Fruit fly (Drosophila melanogaster) whole organism, embryonic: ENCODE measurements around the gene CG12594.

Experiments
- B-H2 ChIP-seq: fragments of 200-800 bp; sonication (Bioruptor generic); optimal IDR thresholded peaks from 2 replicates; lab custom pipeline; 2018; ENCODE audit warnings: missing biosample characterization, mild to moderate bottlenecking, missing genetic modification characterization
- Bdp1 ChIP-seq: fragments of 200-800 bp; sonication (Bioruptor generic); optimal IDR thresholded peaks from 3 replicates; lab custom pipeline; 2016; ENCODE audit warnings: missing biosample characterization, missing genetic modification characterization
- BtbVII ChIP-seq: fragments of 200-800 bp; sonication (Bioruptor generic); optimal IDR thresholded peaks from 3 replicates; lab custom pipeline; 2017; ENCODE audit warnings: missing biosample characterization, mild to moderate bottlenecking, missing genetic modification characterization
- CG10321 ChIP-seq: fragments of 200-800 bp; sonication (Bioruptor generic); IDR thresholded peaks from 2 replicates; pipeline ENCODE4 v1.3.6; 2022; ENCODE audit warnings: missing biosample characterization, missing genetic modification characterization
- CG11093 ChIP-seq: fragments of 200-800 bp; sonication (Bioruptor generic); IDR thresholded peaks from 3 replicates; pipeline ENCODE4 v1.3.6; 2022; ENCODE audit warnings: missing biosample characterization, missing genetic modification characterization
- CG1233 ChIP-seq: fragments of 200-800 bp; sonication (Bioruptor generic); optimal IDR thresholded peaks from 4 replicates; lab custom pipeline; 2018; ENCODE audit warnings: missing biosample characterization, mild to moderate bottlenecking, missing genetic modification characterization
- CG12391 ChIP-seq: fragments of 200-800 bp; sonication (Bioruptor generic); optimal IDR thresholded peaks from 3 replicates; lab custom pipeline; 2018; ENCODE audit warnings: missing biosample characterization, mild to moderate bottlenecking, missing genetic modification characterization, moderate library complexity
- CG12659 ChIP-seq: fragments of 200-800 bp; sonication (Bioruptor generic); optimal IDR thresholded peaks from 3 replicates; lab custom pipeline; 2017; ENCODE audit warnings: mild to moderate bottlenecking, missing biosample characterization, missing genetic modification reagents, missing genetic modification characterization
- CG15479 ChIP-seq: fragments of 200-800 bp; sonication (Bioruptor generic); optimal IDR thresholded peaks from 3 replicates; lab custom pipeline; 2019; ENCODE audit warnings: missing biosample characterization, mild to moderate bottlenecking, missing genetic modification characterization, moderate library complexity
- CG1602 ChIP-seq: fragments of 200-800 bp; sonication (Bioruptor generic); optimal IDR thresholded peaks from 3 replicates; lab custom pipeline; 2016; ENCODE audit warnings: missing biosample characterization, missing genetic modification characterization
- CG18764 ChIP-seq: fragments of 200-800 bp; sonication (Bioruptor generic); optimal IDR thresholded peaks from 3 replicates; lab custom pipeline; 2016; ENCODE audit warnings: missing biosample characterization, missing genetic modification characterization
- CG2120 ChIP-seq: fragments of 200-800 bp; sonication (Bioruptor generic); optimal IDR thresholded peaks from 3 replicates; lab custom pipeline; 2016; ENCODE audit warnings: missing biosample characterization, missing genetic modification characterization
- CG31365 ChIP-seq: fragments of 200-800 bp; sonication (Bioruptor generic); optimal IDR thresholded peaks from 2 replicates; lab custom pipeline; 2018; ENCODE audit warnings: missing biosample characterization, mild to moderate bottlenecking, missing genetic modification characterization
- CG31388 ChIP-seq: fragments of 200-800 bp; sonication (Bioruptor generic); optimal IDR thresholded peaks from 2 replicates; lab custom pipeline; 2016; ENCODE audit warnings: missing biosample characterization, missing genetic modification characterization
- CG43689 ChIP-seq: fragments of 200-800 bp; sonication (Bioruptor generic); IDR thresholded peaks from 2 replicates; pipeline ENCODE4 v1.3.6; 2022; ENCODE audit warnings: missing biosample characterization, missing genetic modification characterization
- CG4424 ChIP-seq: fragments of 200-800 bp; sonication (Bioruptor generic); optimal IDR thresholded peaks from 3 replicates; lab custom pipeline; 2016; ENCODE audit warnings: missing biosample characterization, missing genetic modification characterization
- CG4820 ChIP-seq: fragments of 200-800 bp; sonication (Bioruptor generic); optimal IDR thresholded peaks from 3 replicates; lab custom pipeline; 2016; ENCODE audit warnings: missing biosample characterization, missing genetic modification characterization
- CG6689 ChIP-seq: fragments of 200-800 bp; sonication (Bioruptor generic); IDR thresholded peaks from 2 replicates; pipeline ENCODE4 v1.3.6; 2022; ENCODE audit warnings: missing biosample characterization, missing genetic modification characterization
- CG8290 ChIP-seq, 3 experiments: fragments of 200-800 bp; sonication (Bioruptor generic); optimal IDR thresholded peaks; 2 replicates each; lab custom pipeline; 2016 to 2019; ENCODE audit warnings: missing biosample characterization in 3 of 3, missing genetic modification characterization in 3 of 3, mild to moderate bottlenecking in 2 of 3, moderate library complexity in 1 of 3
- CG8478 ChIP-seq: fragments of >200 bp; optimal IDR thresholded peaks from 2 replicates; lab custom pipeline; 2018
- CoRest ChIP-seq: fragments of 200-800 bp; sonication (Bioruptor generic); optimal IDR thresholded peaks from 3 replicates; lab custom pipeline; 2018; ENCODE audit warnings: missing biosample characterization, mild to moderate bottlenecking, missing genetic modification characterization, moderate library complexity
- Eip74EF ChIP-seq, 2 experiments: fragments of 200-800 bp in 1 of 2; fragments of >200 bp in 1 of 2; sonication (Bioruptor generic) in 1 of 2; optimal IDR thresholded peaks; 2 replicates each; lab custom pipeline; 2017 to 2019; ENCODE audit warnings: missing biosample characterization in 2 of 2, missing genetic modification characterization in 2 of 2, mild to moderate bottlenecking in 1 of 2, moderate library complexity in 1 of 2
- Ets97D ChIP-seq: fragments of 200-800 bp; sonication (Bioruptor generic); optimal IDR thresholded peaks from 3 replicates; lab custom pipeline; 2016; ENCODE audit warnings: missing biosample characterization, missing genetic modification characterization
- H2.0 ChIP-seq: fragments of 200-800 bp; sonication (Bioruptor generic); IDR thresholded peaks from 2 replicates; pipeline ENCODE4 v1.3.6; 2022; ENCODE audit warnings: missing biosample characterization, missing genetic modification characterization
- Jarid2 ChIP-seq: fragments of 200-800 bp; sonication (Bioruptor generic); optimal IDR thresholded peaks from 3 replicates; lab custom pipeline; 2017; ENCODE audit warnings: mild to moderate bottlenecking, missing biosample characterization, missing genetic modification reagents, missing genetic modification characterization
- Lhr ChIP-seq: fragments of 200-800 bp; sonication (Bioruptor generic); optimal IDR thresholded peaks from 3 replicates; lab custom pipeline; 2017; ENCODE audit warnings: mild to moderate bottlenecking, missing biosample characterization, missing genetic modification reagents, missing genetic modification characterization
- Mrtf ChIP-seq: fragments of 200-800 bp; sonication (Bioruptor generic); IDR thresholded peaks from 3 replicates; pipeline ENCODE4 v1.3.6; 2022; ENCODE audit warnings: missing biosample characterization, missing genetic modification characterization
- Spps ChIP-seq: fragments of 200-800 bp; sonication (Bioruptor generic); optimal IDR thresholded peaks from 2 replicates; lab custom pipeline; 2018; ENCODE audit warnings: missing biosample characterization, mild to moderate bottlenecking, missing genetic modification characterization
- Tbp ChIP-seq: fragments of >200 bp; optimal IDR thresholded peaks from 2 replicates; lab custom pipeline; 2018; ENCODE audit warnings: missing biosample characterization, missing genetic modification characterization
- Vsx1 ChIP-seq: fragments of 200-800 bp; sonication (Bioruptor generic); optimal IDR thresholded peaks from 2 replicates; lab custom pipeline; 2017; ENCODE audit warnings: missing biosample characterization, mild to moderate bottlenecking, missing genetic modification characterization, missing genetic modification reagents
- caup ChIP-seq: fragments of 200-800 bp; sonication (Bioruptor generic); optimal IDR thresholded peaks from 3 replicates; lab custom pipeline; 2017; ENCODE audit warnings: missing biosample characterization, mild to moderate bottlenecking, missing genetic modification characterization, moderate library complexity; ENCODE audit not compliant: severe bottlenecking
- dmrt11E ChIP-seq: fragments of 200-800 bp; sonication (Bioruptor generic); optimal IDR thresholded peaks from 3 replicates; lab custom pipeline; 2018; ENCODE audit warnings: missing biosample characterization, mild to moderate bottlenecking, missing genetic modification characterization, moderate library complexity
- ems ChIP-seq: fragments of 200-800 bp; sonication (Bioruptor generic); optimal IDR thresholded peaks from 3 replicates; lab custom pipeline; 2016; ENCODE audit warnings: missing biosample characterization, missing genetic modification characterization
- gfzf ChIP-seq: fragments of 200-800 bp; sonication (Bioruptor generic); optimal IDR thresholded peaks from 2 replicates; lab custom pipeline; 2016; ENCODE audit warnings: missing biosample characterization, mild to moderate bottlenecking, missing genetic modification characterization, moderate library complexity
- grau ChIP-seq: fragments of 200-800 bp; optimal IDR thresholded peaks from 3 replicates; lab custom pipeline; 2019; ENCODE audit warnings: missing biosample characterization, mild to moderate bottlenecking, missing genetic modification characterization, moderate library complexity
- h ChIP-seq: fragments of >200 bp; optimal IDR thresholded peaks from 2 replicates; lab custom pipeline; 2017
- hbn ChIP-seq: fragments of 200-800 bp; sonication (Bioruptor generic); IDR thresholded peaks from 2 replicates; pipeline ENCODE4 v1.3.6; 2022; ENCODE audit warnings: missing biosample characterization, missing genetic modification characterization; ENCODE audit not compliant: partially characterized antibody
- hkb ChIP-seq, 2 experiments: fragments of 200-800 bp in 1 of 2; fragments of >200 bp in 1 of 2; sonication (Bioruptor generic) in 1 of 2; IDR thresholded peaks in 1 of 2; optimal IDR thresholded peaks in 1 of 2; 2 replicates each; pipeline versions ENCODE4 v1.3.6 to Lab custom; 2017 to 2022; ENCODE audit warnings: missing biosample characterization in 1 of 2, missing genetic modification characterization in 1 of 2
- kah ChIP-seq: fragments of 200-800 bp; sonication (Bioruptor generic); optimal IDR thresholded peaks from 2 replicates; lab custom pipeline; 2018; ENCODE audit warnings: missing biosample characterization, mild to moderate bottlenecking, missing genetic modification characterization
- klu ChIP-seq: fragments of 200-800 bp; sonication (Bioruptor generic); IDR thresholded peaks from 2 replicates; pipeline ENCODE4 v1.3.6; 2022; ENCODE audit warnings: missing biosample characterization, missing genetic modification characterization
- lov ChIP-seq, 2 experiments: fragments of 200-800 bp in 1 of 2; fragments of >200 bp in 1 of 2; sonication (Bioruptor generic) in 1 of 2; IDR thresholded peaks in 1 of 2; optimal IDR thresholded peaks in 1 of 2; 2 replicates in 1 of 2; 3 replicates in 1 of 2; pipeline versions ENCODE4 v1.3.6 to Lab custom; 2017 to 2022; ENCODE audit warnings: missing biosample characterization in 1 of 2, missing genetic modification characterization in 1 of 2
- nau ChIP-seq: fragments of 200-800 bp; sonication (Bioruptor generic); optimal IDR thresholded peaks from 3 replicates; lab custom pipeline; 2017; ENCODE audit warnings: missing biosample characterization, mild to moderate bottlenecking, missing genetic modification characterization, missing genetic modification reagents
- nerfin-1 ChIP-seq: fragments of 200-800 bp; sonication (Bioruptor generic); optimal IDR thresholded peaks from 3 replicates; lab custom pipeline; 2019; ENCODE audit warnings: missing biosample characterization, mild to moderate bottlenecking, missing genetic modification characterization, moderate library complexity
- oc ChIP-seq: fragments of 200-800 bp; sonication (Bioruptor generic); optimal IDR thresholded peaks from 2 replicates; lab custom pipeline; 2018; ENCODE audit warnings: missing biosample characterization, mild to moderate bottlenecking, missing genetic modification characterization, moderate library complexity
- scrt ChIP-seq: fragments of 200-800 bp; sonication (Bioruptor generic); optimal IDR thresholded peaks from 2 replicates; lab custom pipeline; 2018; ENCODE audit warnings: missing biosample characterization, mild to moderate bottlenecking, missing genetic modification characterization, moderate library complexity
- sens ChIP-seq: fragments of 200-800 bp; sonication (Bioruptor generic); peaks from one replicate; lab custom pipeline; 2016; ENCODE audit warnings: missing biosample characterization, missing genetic modification characterization
- sqz ChIP-seq: fragments of 200-800 bp; sonication (Bioruptor generic); optimal IDR thresholded peaks from 3 replicates; lab custom pipeline; 2018; ENCODE audit warnings: missing biosample characterization, mild to moderate bottlenecking, missing genetic modification characterization
- tap ChIP-seq: fragments of 200-800 bp; optimal IDR thresholded peaks from 3 replicates; lab custom pipeline; 2019; ENCODE audit warnings: missing biosample characterization, mild to moderate bottlenecking, missing genetic modification characterization, moderate library complexity
- tin ChIP-seq: fragments of 200-800 bp; sonication (Bioruptor generic); optimal IDR thresholded peaks from 3 replicates; lab custom pipeline; 2016; ENCODE audit warnings: missing biosample characterization, missing genetic modification characterization

The CG12594 gene

DNA sequence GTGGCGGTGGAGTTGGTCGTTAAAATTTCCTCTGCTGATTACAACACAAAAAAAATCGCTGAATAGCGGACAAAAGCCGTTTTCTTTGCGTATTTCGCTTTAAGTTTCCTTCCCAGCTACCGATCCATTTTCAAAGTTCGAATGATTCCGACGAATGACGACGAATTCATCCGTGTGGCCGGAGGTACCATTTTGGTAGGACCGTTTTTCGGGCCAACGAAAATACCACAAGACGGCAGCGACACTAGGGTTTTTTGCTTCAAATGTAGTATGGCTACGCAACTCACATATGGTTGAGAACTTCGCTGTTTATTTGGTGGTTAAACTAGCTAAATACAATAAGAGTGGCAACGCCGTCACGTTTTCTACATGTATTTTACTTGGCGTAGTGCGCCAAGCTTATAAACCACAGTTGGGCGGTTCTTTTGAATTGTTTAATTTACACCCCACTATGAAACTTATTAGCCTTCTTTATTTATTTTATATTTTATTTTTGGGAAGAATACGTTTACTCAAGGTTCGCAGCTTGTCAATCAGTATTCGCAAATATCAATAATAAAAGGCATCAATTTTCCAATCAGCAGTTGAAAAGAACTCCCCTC lies 42.8 kb downstream of the CG12594 start, which contains the start of gene Lk6 (continued):
- TF ChIP-seq H2.0 (GFP tag; lab: Robert Waterston, UW) = no peak
- no peak for TF ChIP-seq Mrtf (GFP tag; lab: Robert Waterston, UW)
- peak; percentile 96 for TF ChIP-seq Ets97D
- TF ChIP-seq CG8290 (GFP tag; optimal IDR thresholded peaks at IDR 0.05; lab: Kevin White, UChicago) = peak; percentile 60
- TF ChIP-seq CG8290 (tag; optimal IDR thresholded peaks at IDR 0.05; lab: Kevin White, UChicago) = peak; percentile 23 to 90
- TF ChIP-seq CG12391 (tag; lab: Kevin White, UChicago) = peak; percentile 66
- TF ChIP-seq CG10321 (GFP tag; lab: Robert Waterston, UW) = no peak
- TF ChIP-seq CG8478 (lab: Kevin White, UChicago) = peak; percentile 39
- no peak for TF ChIP-seq CG43689 (GFP tag; lab: Robert Waterston, UW)
- TF ChIP-seq klu (GFP tag; lab: Robert Waterston, UW) = no peak
- TF ChIP-seq CG31388 (GFP tag; lab: Kevin White, UChicago) = no peak
- TF ChIP-seq CG6689 (GFP tag; lab: Robert Waterston, UW) = no peak
- TF ChIP-seq Vsx1 (GFP tag; lab: Kevin White, UChicago) = no peak
- TF ChIP-seq oc = peak; percentile 56
- TF ChIP-seq gfzf (GFP tag; lab: Kevin White, UChicago) = peak; percentile 100
- no peak for TF ChIP-seq Tbp
- peak; percentile 42 for TF ChIP-seq CG4424 (GFP tag; lab: Kevin White, UChicago)
- peak; percentile 91 for TF ChIP-seq CG12659 (GFP tag; lab: Kevin White, UChicago)
- TF ChIP-seq CG1233 (GFP tag; lab: Kevin White, UChicago) = peak; percentile 2
- no peak for TF ChIP-seq CG11093 (GFP tag; lab: Robert Waterston, UW)
- peak; percentile 62 for TF ChIP-seq CoRest (tag; lab: Kevin White, UChicago)
- TF ChIP-seq lov (optimal IDR thresholded peaks at IDR 0.05; lab: Kevin White, UChicago) = no peak
- TF ChIP-seq lov (GFP tag; IDR thresholded peaks at IDR 0.05; lab: Robert Waterston, UW) = no peak
- peak; percentile 52 for TF ChIP-seq BtbVII (GFP tag; lab: Kevin White, UChicago)
- peak; percentile 73 for TF ChIP-seq scrt
- peak; percentile 54 for TF ChIP-seq grau (tag; lab: Kevin White, UChicago)
- peak; percentile 88 for TF ChIP-seq sqz
- peak; percentile 22 for TF ChIP-seq CG4820
- peak; percentile 38 for TF ChIP-seq CG18764 (GFP tag; lab: Kevin White, UChicago)
- TF ChIP-seq caup (GFP tag; lab: Kevin White, UChicago) = peak; percentile 82
- peak; percentile 91 for TF ChIP-seq Jarid2 (GFP tag; lab: Kevin White, UChicago)
- no peak for TF ChIP-seq hbn (GFP tag; lab: Robert Waterston, UW)
- TF ChIP-seq nau (GFP tag; lab: Kevin White, UChicago) = peak; percentile 63
- TF ChIP-seq ems = peak; percentile 29
- TF ChIP-seq Eip74EF (GFP tag; optimal IDR thresholded peaks at IDR 0.05; lab: Kevin White, UChicago) = peak in 1 of 2 experiments; percentile 67
- peak; percentile 84 for TF ChIP-seq hkb (optimal IDR thresholded peaks at IDR 0.05; lab: Kevin White, UChicago)
- no peak for TF ChIP-seq hkb (GFP tag; IDR thresholded peaks at IDR 0.05; lab: Robert Waterston, UW)
- TF ChIP-seq B-H2 = peak; percentile 57
- TF ChIP-seq tap (tag; lab: Kevin White, UChicago) = no peak
- TF ChIP-seq Spps (tag; lab: Kevin White, UChicago) = peak; percentile 46
- peak; percentile 52 for TF ChIP-seq nerfin-1
- peak; percentile 70 for TF ChIP-seq CG31365 (tag; lab: Kevin White, UChicago)
- TF ChIP-seq CG2120 = peak; percentile 27
- no peak for TF ChIP-seq CG1602
- TF ChIP-seq CG15479 = peak; percentile 17
- TF ChIP-seq kah (GFP tag; lab: Kevin White, UChicago) = no peak
- TF ChIP-seq dmrt11E (tag; lab: Kevin White, UChicago) = peak; percentile 20
- TF ChIP-seq sens = peak; percentile 72
- peak; percentile 99 for TF ChIP-seq Lhr (GFP tag; lab: Kevin White, UChicago)
- no peak for TF ChIP-seq tin (GFP tag; lab: Kevin White, UChicago)
- TF ChIP-seq Bdp1 (GFP tag; lab: Kevin White, UChicago) = peak; percentile 16
- TF ChIP-seq h = no peak
